Worm (Caenorhabditis elegans) whole organism, midembryonic: ENCODE data around the gene hrpl-1.
A peak's percentile ranks its signal among the peaks of the same experiment; 100 is the strongest.

Source experiments
- T22C8.4 ChIP-seq: fragments of 200-800 bp; sonication (Bioruptor generic); IDR thresholded peaks from 2 replicates; pipeline ENCODE4 v1.3.6; 2022; ENCODE audit warnings: missing genetic modification characterization, missing compliant biosample characterization
- cog-1 ChIP-seq: sonication (generic microtip); optimal IDR thresholded peaks from 2 replicates; lab custom pipeline; 2016; ENCODE audit warnings: missing genetic modification characterization, missing compliant biosample characterization
- flt-1 ChIP-seq: fragments of 200-800 bp; sonication (Bioruptor generic); IDR thresholded peaks from 2 replicates; pipeline ENCODE4 v1.3.6; 2022; ENCODE audit warnings: missing genetic modification characterization, missing compliant biosample characterization
- klf-2 ChIP-seq: fragments of 200-800 bp; sonication (Bioruptor generic); conservative IDR thresholded peaks from 2 replicates; pipeline ENCODE4 v1.3.6; 2022; ENCODE audit warnings: missing genetic modification reagents, missing genetic modification characterization, missing compliant biosample characterization
- med-1 ChIP-seq: sonication (generic microtip); optimal IDR thresholded peaks from 2 replicates; lab custom pipeline; 2017; ENCODE audit warnings: missing genetic modification characterization, mild to moderate bottlenecking, missing compliant biosample characterization, antibody characterized with exemption, missing genetic modification reagents; ENCODE audit not compliant: insufficient read depth
- ref-1 ChIP-seq: fragments of 200-800 bp; sonication (Bioruptor generic); conservative IDR thresholded peaks from 2 replicates; pipeline ENCODE4 v1.3.6; 2022; ENCODE audit warnings: missing genetic modification reagents, missing genetic modification characterization, missing compliant biosample characterization
- tab-1 ChIP-seq: fragments of 200-800 bp; sonication (Bioruptor generic); IDR thresholded peaks from 2 replicates; pipeline ENCODE4 v1.3.6; 2022; ENCODE audit warnings: missing genetic modification characterization, missing compliant biosample characterization
- ztf-23 ChIP-seq: fragments of 200-800 bp; sonication (Bioruptor generic); IDR thresholded peaks from 2 replicates; pipeline ENCODE4 v1.3.6; 2022; ENCODE audit warnings: missing genetic modification reagents, missing genetic modification characterization, missing compliant biosample characterization
- ztf-29 ChIP-seq: fragments of 200-800 bp; sonication (Bioruptor generic); IDR thresholded peaks from 2 replicates; pipeline ENCODE4 v1.3.6; 2022; ENCODE audit warnings: missing genetic modification reagents, missing genetic modification characterization, missing compliant biosample characterization

Gene hrpl-1

ce11 chrII:6926488-6926887, 28.0 kb downstream of the hrpl-1 start:
- no peak for TF ChIP-seq ref-1
- no peak for TF ChIP-seq tab-1 (GFP tag; lab: Robert Waterston, UW)
- no peak for TF ChIP-seq flt-1 (GFP tag; lab: Robert Waterston, UW)
- TF ChIP-seq cog-1 (tag; lab: Kevin White, UChicago): no peak
- no peak for TF ChIP-seq ztf-29
- no peak for TF ChIP-seq T22C8.4 (GFP tag; lab: Robert Waterston, UW)
- no peak for TF ChIP-seq ztf-23 (GFP tag; lab: Robert Waterston, UW)
- TF ChIP-seq klf-2 (GFP tag; lab: Robert Waterston, UW): no peak

ce11 chrII:6927034-6927433, 28.5 kb downstream of the hrpl-1 start:
- TF ChIP-seq tab-1 (GFP tag; lab: Robert Waterston, UW): no peak
- no peak for TF ChIP-seq ref-1
- no peak for TF ChIP-seq ztf-23 (GFP tag; lab: Robert Waterston, UW)
- TF ChIP-seq cog-1 (tag; lab: Kevin White, UChicago): no peak
- no peak for TF ChIP-seq klf-2 (GFP tag; lab: Robert Waterston, UW)

DNA sequence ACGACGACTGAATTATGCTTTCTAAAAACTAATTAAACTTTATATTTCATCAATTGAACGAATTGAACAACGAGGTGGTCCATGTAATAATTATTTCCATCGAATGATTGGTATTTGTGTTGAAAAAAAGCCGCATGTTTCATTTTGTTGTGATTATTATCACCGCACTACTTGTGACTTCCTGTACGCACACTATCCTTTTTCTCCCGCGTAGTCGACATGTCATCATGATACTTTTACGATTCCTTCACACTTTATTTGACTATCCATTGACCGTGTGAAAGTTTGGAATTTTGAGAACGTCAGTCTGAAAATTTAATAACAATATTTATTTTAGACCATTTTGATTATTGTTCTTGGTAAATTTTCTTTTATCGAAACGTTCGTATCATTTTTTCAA, 29.1 kb downstream of the hrpl-1 start, which contains the start of gene F22D3.4:
Gene F22D3.4, minus strand, starts transcription at position 1 of the 400 bp plus-strand sequence.
- TF ChIP-seq ztf-29 (no peak), klf-2 (GFP tag; lab: Robert Waterston, UW) (no peak), cog-1 (tag; lab: Kevin White, UChicago) (no peak), T22C8.4 (GFP tag; lab: Robert Waterston, UW) (no peak), ref-1 (no peak), flt-1 (GFP tag; lab: Robert Waterston, UW) (no peak), tab-1 (GFP tag; lab: Robert Waterston, UW) (no peak), ztf-23 (GFP tag; lab: Robert Waterston, UW) (no peak), med-1 (no peak)

DNA sequence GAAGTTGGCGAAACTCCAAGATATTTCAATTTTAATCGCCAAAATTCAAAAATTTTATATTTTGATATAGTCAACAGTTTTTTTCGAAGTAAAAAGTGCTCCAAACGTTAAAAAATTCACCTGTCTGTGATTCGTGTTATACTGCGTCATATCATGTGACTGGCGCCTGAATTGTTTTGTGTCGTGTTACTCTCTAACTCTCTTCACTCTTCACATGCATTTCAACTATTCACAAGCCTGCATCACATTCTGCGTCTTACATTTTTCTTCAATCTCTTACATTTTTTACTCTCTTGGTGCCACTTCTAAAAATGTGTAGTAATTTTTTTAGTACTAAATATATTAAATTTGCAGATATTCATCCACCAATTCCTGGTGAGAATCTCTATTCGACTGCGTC, 29.9 kb downstream of the hrpl-1 start, which contains the start of gene flcn-1:
Gene flcn-1, plus strand, starts transcription at position 348 of the 400 bp plus-strand sequence.
- no peak for TF ChIP-seq ztf-29
- no peak for TF ChIP-seq med-1
- TF ChIP-seq T22C8.4 (GFP tag; lab: Robert Waterston, UW): no peak
- TF ChIP-seq ztf-23 (GFP tag; lab: Robert Waterston, UW): no peak
- no peak for TF ChIP-seq flt-1 (GFP tag; lab: Robert Waterston, UW)
- TF ChIP-seq cog-1 (tag; lab: Kevin White, UChicago): no peak

- TF ChIP-seq ref-1 (no peak), med-1 (no peak), ztf-23 (GFP tag; lab: Robert Waterston, UW) (no peak), ztf-29 (no peak), T22C8.4 (GFP tag; lab: Robert Waterston, UW) (no peak), klf-2 (GFP tag; lab: Robert Waterston, UW) (no peak), flt-1 (GFP tag; lab: Robert Waterston, UW) (no peak), cog-1 (tag; lab: Kevin White, UChicago) (no peak), tab-1 (GFP tag; lab: Robert Waterston, UW) (no peak)
Observed at ce11 chrII:6930072-6930471, 31.5 kb downstream of the hrpl-1 start.

ce11 chrII:6932978-6933377, 34.4 kb downstream of the hrpl-1 start:
- TF ChIP-seq ref-1 (no peak), T22C8.4 (GFP tag; lab: Robert Waterston, UW) (no peak), ztf-29 (no peak), klf-2 (GFP tag; lab: Robert Waterston, UW) (no peak), med-1 (no peak), ztf-23 (GFP tag; lab: Robert Waterston, UW) (no peak), flt-1 (GFP tag; lab: Robert Waterston, UW) (no peak), tab-1 (GFP tag; lab: Robert Waterston, UW) (no peak), cog-1 (tag; lab: Kevin White, UChicago) (no peak)

DNA sequence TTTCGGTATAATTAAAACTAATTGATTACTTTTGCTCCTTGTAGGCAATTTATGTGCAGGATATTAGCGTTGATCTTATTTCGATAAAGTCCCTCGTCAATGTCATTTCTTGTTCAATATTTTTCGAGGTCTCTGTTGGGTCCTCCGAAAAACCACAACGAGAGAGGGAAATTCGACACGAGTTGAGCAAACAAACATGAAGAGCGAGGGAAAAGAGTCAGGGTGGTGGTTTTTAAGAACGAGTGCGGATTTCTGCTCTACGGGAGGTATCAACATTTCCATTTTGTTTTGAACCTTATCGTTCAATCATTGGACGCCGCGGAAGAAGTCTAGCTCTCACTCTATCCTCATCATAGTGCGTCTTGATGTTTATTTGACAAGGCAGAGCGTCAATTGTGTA, 36.2 kb downstream of the hrpl-1 start:
- TF ChIP-seq klf-2 (GFP tag; lab: Robert Waterston, UW) (no peak), ref-1 (no peak), med-1 (no peak), flt-1 (GFP tag; lab: Robert Waterston, UW) (no peak), ztf-23 (GFP tag; lab: Robert Waterston, UW) (no peak), cog-1 (tag; lab: Kevin White, UChicago) (no peak), ztf-29 (no peak), tab-1 (GFP tag; lab: Robert Waterston, UW) (no peak), T22C8.4 (GFP tag; lab: Robert Waterston, UW) (no peak; the same call in 1 of the 2 replicates)

DNA sequence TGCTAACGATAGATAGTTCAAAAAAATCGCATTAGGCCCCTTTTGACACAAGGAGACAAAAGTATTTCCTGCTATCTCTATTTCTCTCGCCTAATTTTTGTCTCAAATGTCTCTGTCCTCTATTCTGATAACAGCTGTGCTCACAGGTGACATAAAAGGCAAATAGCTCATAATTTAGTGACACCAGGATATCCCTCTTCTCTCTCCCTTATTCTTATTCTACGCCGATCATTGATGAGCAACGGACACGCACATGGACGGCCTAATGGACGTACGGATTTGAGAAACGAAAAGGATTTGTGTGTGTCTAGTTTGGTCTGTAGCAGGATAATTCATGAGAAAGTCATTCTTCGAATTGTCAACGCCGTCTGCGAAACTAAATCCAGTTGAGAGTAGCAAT, 37.4 kb downstream of the hrpl-1 start:
- TF ChIP-seq T22C8.4 (GFP tag; lab: Robert Waterston, UW): no peak
- no peak for TF ChIP-seq tab-1 (GFP tag; lab: Robert Waterston, UW)
- TF ChIP-seq flt-1 (GFP tag; lab: Robert Waterston, UW): no peak
- TF ChIP-seq ztf-29: no peak
- TF ChIP-seq med-1: no peak
- TF ChIP-seq ztf-23 (GFP tag; lab: Robert Waterston, UW): no peak

DNA sequence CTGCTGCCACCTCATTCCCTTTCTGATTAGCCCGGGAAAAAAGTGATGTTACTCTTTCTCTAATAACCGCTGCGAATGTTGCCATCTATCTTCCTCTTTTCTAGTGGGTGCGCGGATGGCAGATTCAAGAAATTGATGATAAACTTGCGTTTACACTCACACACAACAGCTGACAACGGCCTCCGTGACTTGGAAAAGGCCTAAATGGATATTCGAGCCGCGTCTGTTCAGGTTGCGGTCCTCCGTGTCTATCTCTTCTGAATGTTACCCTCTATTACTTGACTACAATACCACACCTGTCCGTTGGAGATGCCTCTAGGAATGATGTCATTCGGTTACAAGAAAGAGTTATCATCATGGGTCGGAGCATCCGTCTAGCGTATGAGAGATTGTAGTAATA, 38.0 kb downstream of the hrpl-1 start:
- TF ChIP-seq cog-1 (tag; lab: Kevin White, UChicago): no peak
- TF ChIP-seq T22C8.4 (GFP tag; lab: Robert Waterston, UW): no peak
- TF ChIP-seq ref-1: no peak
- TF ChIP-seq klf-2 (GFP tag; lab: Robert Waterston, UW): no peak
- TF ChIP-seq ztf-23 (GFP tag; lab: Robert Waterston, UW): no peak
- TF ChIP-seq med-1: no peak
- TF ChIP-seq tab-1 (GFP tag; lab: Robert Waterston, UW): no peak
- TF ChIP-seq flt-1 (GFP tag; lab: Robert Waterston, UW): no peak
- TF ChIP-seq ztf-29: no peak

ce11 chrII:6937057-6937456, 38.5 kb downstream of the hrpl-1 start:
- TF ChIP-seq med-1: peak; percentile 9
- TF ChIP-seq ztf-29: no peak

- TF ChIP-seq T22C8.4 (GFP tag; lab: Robert Waterston, UW) (no peak), flt-1 (GFP tag; lab: Robert Waterston, UW) (0 out of 2 replicates have a peak, but pooled peaks have one; percentile 7), tab-1 (GFP tag; lab: Robert Waterston, UW) (peak; percentile 38; the same call in 1 of the 2 replicates), ref-1 (no peak), cog-1 (tag; lab: Kevin White, UChicago) (no peak)
Observed at ce11 chrII:6939873-6940272, 41.3 kb downstream of the hrpl-1 start.
